Worm (Caenorhabditis elegans) whole organism, mixed stage, embryonic: ENCODE measurements around the gene copb-2.
A peak's percentile ranks its signal among the peaks of the same experiment; 100 is the strongest.

Experiments used
- M03D4.4 ChIP-seq: sonication (generic microtip); optimal IDR thresholded peaks from 2 replicates; lab custom pipeline; 2017; ENCODE audit warnings: mild to moderate bottlenecking, missing genetic modification characterization, missing compliant biosample characterization
- bed-3 ChIP-seq: fragments of 200-800 bp; sonication (Bioruptor generic); optimal IDR thresholded peaks from 3 replicates; lab custom pipeline; 2018; ENCODE audit warnings: mild to moderate bottlenecking, missing genetic modification characterization, moderate library complexity, missing compliant biosample characterization
- blmp-1 ChIP-seq: fragments of 150-350 bp; optimal IDR thresholded peaks from 2 replicates; lab custom pipeline; 2014; ENCODE audit warnings: missing biosample characterization, missing genetic modification characterization
- ceh-39 ChIP-seq: fragments of 150-350 bp; optimal IDR thresholded peaks from 2 replicates; lab custom pipeline; 2014; ENCODE audit warnings: missing biosample characterization, missing genetic modification characterization
- ceh-43 ChIP-seq: fragments of 200-800 bp; sonication (Bioruptor generic); optimal IDR thresholded peaks from 2 replicates; lab custom pipeline; 2018; ENCODE audit warnings: mild to moderate bottlenecking, missing genetic modification characterization, moderate library complexity, missing compliant biosample characterization
- ceh-83 ChIP-seq: fragments of 200-800 bp; sonication (Bioruptor generic); optimal IDR thresholded peaks from 2 replicates; lab custom pipeline; 2018; ENCODE audit warnings: mild to moderate bottlenecking, missing genetic modification characterization, missing compliant biosample characterization
- ces-1 ChIP-seq: fragments of 150-350 bp; optimal IDR thresholded peaks from 2 replicates; lab custom pipeline; 2014; ENCODE audit warnings: missing biosample characterization, missing genetic modification reagents, missing genetic modification characterization
- cnd-1 ChIP-seq: fragments of 200-800 bp; sonication (Bioruptor generic); optimal IDR thresholded peaks from 2 replicates; lab custom pipeline; 2018; ENCODE audit warnings: mild to moderate bottlenecking, missing genetic modification characterization, missing compliant biosample characterization
- drap-1 ChIP-seq: fragments of 200-800 bp; sonication (Bioruptor generic); optimal IDR thresholded peaks from 3 replicates; lab custom pipeline; 2018; ENCODE audit warnings: mild to moderate bottlenecking, missing genetic modification characterization, missing compliant biosample characterization
- elt-1 ChIP-seq: sonication (generic microtip); optimal IDR thresholded peaks from 2 replicates; lab custom pipeline; 2017; ENCODE audit warnings: missing genetic modification characterization, mild to moderate bottlenecking, missing compliant biosample characterization, antibody characterized with exemption, moderate library complexity, borderline replicate concordance; ENCODE audit not compliant: insufficient read depth
- elt-3 ChIP-seq: fragments of 150-350 bp; optimal IDR thresholded peaks from 2 replicates; lab custom pipeline; 2014; ENCODE audit warnings: missing biosample characterization, missing genetic modification characterization
- flh-1 ChIP-seq: fragments of 200-800 bp; sonication (Bioruptor generic); optimal IDR thresholded peaks from 2 replicates; lab custom pipeline; 2018; ENCODE audit warnings: mild to moderate bottlenecking, missing genetic modification characterization, moderate library complexity, missing compliant biosample characterization
- ham-2 ChIP-seq: fragments of 200-800 bp; sonication (Bioruptor generic); optimal IDR thresholded peaks from 2 replicates; lab custom pipeline; 2018; ENCODE audit warnings: mild to moderate bottlenecking, missing genetic modification characterization, missing compliant biosample characterization
- hlh-1 ChIP-seq: fragments of 150-350 bp; optimal IDR thresholded peaks from 2 replicates; lab custom pipeline; 2014; ENCODE audit warnings: missing biosample characterization, missing genetic modification reagents, missing genetic modification characterization
- lin-13 ChIP-seq: fragments of 150-350 bp; optimal IDR thresholded peaks from 2 replicates; lab custom pipeline; 2014; ENCODE audit warnings: missing biosample characterization, missing genetic modification characterization
- lin-32 ChIP-seq: fragments of 200-800 bp; sonication (Bioruptor generic); optimal IDR thresholded peaks from 2 replicates; lab custom pipeline; 2018; ENCODE audit warnings: mild to moderate bottlenecking, missing genetic modification characterization, missing compliant biosample characterization
- lsy-2 ChIP-seq: fragments of 150-350 bp; optimal IDR thresholded peaks from 2 replicates; lab custom pipeline; 2014; ENCODE audit warnings: missing biosample characterization, missing genetic modification characterization
- mab-5 ChIP-seq: fragments of 150-350 bp; optimal IDR thresholded peaks from 2 replicates; lab custom pipeline; 2014; ENCODE audit warnings: missing biosample characterization, missing genetic modification characterization
- mep-1 ChIP-seq: fragments of 150-350 bp; optimal IDR thresholded peaks from 2 replicates; lab custom pipeline; 2017; ENCODE audit warnings: missing biosample characterization, missing genetic modification reagents, missing genetic modification characterization, inconsistent platforms
- mls-2 ChIP-seq: sonication (generic microtip); optimal IDR thresholded peaks from 2 replicates; lab custom pipeline; 2016; ENCODE audit warnings: mild to moderate bottlenecking, missing genetic modification characterization, moderate library complexity, missing compliant biosample characterization
- nhr-12 ChIP-seq: fragments of 150-350 bp; optimal IDR thresholded peaks from 2 replicates; lab custom pipeline; 2014; ENCODE audit warnings: missing biosample characterization, missing genetic modification characterization
- nhr-2 ChIP-seq: fragments of 150-350 bp; optimal IDR thresholded peaks from 2 replicates; lab custom pipeline; 2014; ENCODE audit warnings: missing biosample characterization, missing genetic modification characterization
- nhr-237 ChIP-seq: fragments of 150-350 bp; optimal IDR thresholded peaks from 2 replicates; lab custom pipeline; 2014; ENCODE audit warnings: missing biosample characterization, missing genetic modification characterization
- nhr-28 ChIP-seq: fragments of 150-350 bp; optimal IDR thresholded peaks from 2 replicates; lab custom pipeline; 2014; ENCODE audit warnings: missing biosample characterization, missing genetic modification characterization
- nhr-76 ChIP-seq: sonication (generic microtip); optimal IDR thresholded peaks from 2 replicates; lab custom pipeline; 2017; ENCODE audit warnings: missing biosample characterization, missing genetic modification characterization
- pha-4 ChIP-seq: fragments of 150-350 bp; optimal IDR thresholded peaks from 2 replicates; lab custom pipeline; 2018; ENCODE audit warnings: missing biosample characterization, missing genetic modification reagents, missing genetic modification characterization
- sem-2 ChIP-seq: fragments of 200-800 bp; sonication (Bioruptor generic); optimal IDR thresholded peaks from 2 replicates; lab custom pipeline; 2018; ENCODE audit warnings: mild to moderate bottlenecking, missing genetic modification characterization, missing compliant biosample characterization
- snpc-4 ChIP-seq: fragments of 150-350 bp; optimal IDR thresholded peaks from 2 replicates; lab custom pipeline; 2014; ENCODE audit warnings: missing biosample characterization, missing genetic modification characterization
- sptf-1 ChIP-seq: sonication (generic microtip); optimal IDR thresholded peaks from 2 replicates; lab custom pipeline; 2017; ENCODE audit warnings: mild to moderate bottlenecking, missing genetic modification characterization, moderate library complexity, missing compliant biosample characterization
- unc-120 ChIP-seq: sonication (generic microtip); optimal IDR thresholded peaks from 2 replicates; lab custom pipeline; 2017; ENCODE audit warnings: missing genetic modification characterization, missing compliant biosample characterization; ENCODE audit not compliant: poor library complexity, severe bottlenecking
- unc-39 ChIP-seq: fragments of 150-350 bp; optimal IDR thresholded peaks from 2 replicates; lab custom pipeline; 2014; ENCODE audit warnings: missing biosample characterization, missing genetic modification characterization
- unc-62 ChIP-seq: fragments of 150-350 bp; optimal IDR thresholded peaks from 2 replicates; lab custom pipeline; 2014; ENCODE audit warnings: missing biosample characterization, missing genetic modification reagents, missing genetic modification characterization
- zip-8 ChIP-seq: fragments of 150-350 bp; optimal IDR thresholded peaks from 2 replicates; lab custom pipeline; 2014; ENCODE audit warnings: missing biosample characterization, missing genetic modification characterization
- ztf-11 ChIP-seq: fragments of 150-350 bp; optimal IDR thresholded peaks from 2 replicates; lab custom pipeline; 2014; ENCODE audit warnings: missing biosample characterization, missing genetic modification characterization

copb-2 gene

DNA sequence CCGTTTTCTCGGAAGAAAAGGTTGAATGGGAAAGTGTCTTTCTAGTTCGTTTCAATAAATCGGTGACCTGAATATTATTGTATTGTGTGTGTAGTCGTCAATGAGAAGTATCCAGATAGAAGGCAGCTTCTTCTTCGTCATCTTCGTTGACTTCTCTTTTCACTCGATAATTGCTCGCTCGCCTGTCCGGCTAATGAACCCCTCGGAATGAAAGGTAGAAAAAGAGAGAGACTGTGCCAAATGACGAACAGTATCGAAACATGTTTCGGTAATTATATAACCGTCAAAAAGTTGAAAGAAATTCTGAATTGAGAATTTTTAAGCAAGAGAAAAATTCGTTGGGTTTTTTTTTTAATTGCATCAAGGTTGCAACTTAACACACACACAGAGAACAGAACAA lies 2.1 kb upstream of the copb-2 start, which contains the start of gene cutl-17:
cutl-17 (minus strand) TSS at position 101 of the 400 bp plus-strand sequence.
- TF ChIP-seq M03D4.4 (tag; lab: Kevin White, UChicago): no peak
- TF ChIP-seq nhr-237 (tag; lab: Kevin White, UChicago): no peak
- TF ChIP-seq sptf-1 (tag; lab: Kevin White, UChicago): no peak
- TF ChIP-seq elt-1 (tag; lab: Kevin White, UChicago): no peak
- no peak for TF ChIP-seq ztf-11 (tag; lab: Kevin White, UChicago)
- TF ChIP-seq unc-62 (GFP tag; lab: Kevin White, UChicago): no peak
- no peak for TF ChIP-seq cnd-1 (tag; lab: Kevin White, UChicago)

DNA sequence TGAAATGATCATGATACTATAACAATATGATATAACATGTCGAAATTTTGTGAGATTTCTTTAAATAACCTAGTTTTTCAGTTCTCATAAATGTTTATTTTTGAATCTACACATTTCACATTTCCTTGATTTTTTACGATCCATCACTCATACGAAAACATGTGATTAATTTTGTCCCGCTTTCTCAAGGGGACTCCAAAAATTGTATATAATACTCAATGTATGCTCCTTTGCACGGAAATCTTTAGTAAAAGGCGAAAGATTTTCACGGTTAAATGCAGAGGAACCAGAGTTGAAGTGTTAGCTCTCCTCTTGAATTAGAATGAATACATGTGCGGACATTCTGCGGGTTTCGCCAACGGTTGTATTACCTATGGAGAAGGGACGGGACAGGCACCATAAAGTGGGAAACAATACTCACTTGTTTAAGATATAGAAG lies 4.8 kb downstream of the copb-2 start:
- TF ChIP-seq nhr-76 (tag; lab: Kevin White, UChicago) (no peak), lin-13 (tag; lab: Kevin White, UChicago) (no peak), sptf-1 (tag; lab: Kevin White, UChicago) (no peak), nhr-28 (no peak), ham-2 (GFP tag; lab: Kevin White, UChicago) (no peak), elt-1 (tag; lab: Kevin White, UChicago) (no peak), lin-32 (GFP tag; lab: Kevin White, UChicago) (no peak), snpc-4 (tag; lab: Kevin White, UChicago) (no peak), ceh-83 (GFP tag; lab: Kevin White, UChicago) (no peak), pha-4 (tag; lab: Kevin White, UChicago) (no peak), mep-1 (no peak), nhr-237 (tag; lab: Kevin White, UChicago) (no peak), ceh-39 (no peak)
- TF ChIP-seq, all 35 proteins: peak for 0

DNA sequence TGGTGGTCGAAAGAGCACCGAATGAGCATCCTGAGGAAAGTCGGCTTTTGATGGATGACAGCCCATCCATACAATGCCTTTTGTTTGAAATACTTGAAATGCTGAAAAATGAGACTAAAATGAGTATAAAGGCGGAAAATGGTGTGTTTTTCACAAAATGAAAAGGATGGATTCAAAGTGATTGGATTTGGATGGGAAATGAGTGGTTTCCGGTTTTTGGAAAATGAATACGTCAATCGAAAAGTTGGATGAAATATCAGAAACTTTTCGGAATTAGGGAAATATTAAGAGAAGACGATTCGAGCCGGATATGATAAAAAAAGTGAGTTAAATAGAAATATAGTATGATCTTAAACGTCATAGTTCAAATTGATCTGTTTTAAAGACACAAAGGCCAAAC lies 7.9 kb downstream of the copb-2 start, which contains the start of gene F38E11.6:
F38E11.6 (minus strand) TSS at position 101 of the 400 bp plus-strand sequence.
- TF ChIP-seq ceh-39 (no peak), lin-13 (tag; lab: Kevin White, UChicago) (no peak), mls-2 (tag; lab: Kevin White, UChicago) (no peak), blmp-1 (tag; lab: Kevin White, UChicago) (no peak), nhr-12 (tag; lab: Kevin White, UChicago) (no peak), unc-62 (GFP tag; lab: Kevin White, UChicago) (no peak), hlh-1 (no peak), mep-1 (no peak), nhr-76 (tag; lab: Kevin White, UChicago) (no peak), ztf-11 (tag; lab: Kevin White, UChicago) (no peak), ces-1 (no peak)

DNA sequence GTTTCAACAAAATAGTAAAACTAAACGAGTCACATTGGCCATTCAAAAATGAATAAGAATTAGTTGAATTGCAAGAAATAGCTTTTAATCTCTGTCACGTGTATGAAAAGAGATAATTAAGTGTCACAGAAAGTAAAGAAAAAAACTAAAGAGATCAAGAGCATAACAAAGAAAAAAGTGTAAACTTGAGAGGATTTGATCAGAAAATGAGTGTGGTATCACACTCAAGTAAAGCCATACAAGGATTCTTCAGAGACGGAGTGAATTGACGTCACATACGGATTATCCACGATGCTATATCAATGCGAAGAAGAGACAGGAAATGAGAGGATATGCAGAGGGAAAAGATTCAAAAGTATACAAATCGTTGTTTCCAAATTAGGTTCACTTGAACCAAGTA lies 9.8 kb downstream of the copb-2 start:
- TF ChIP-seq mab-5 (tag; lab: Kevin White, UChicago) (no peak), lin-13 (tag; lab: Kevin White, UChicago) (no peak), M03D4.4 (tag; lab: Kevin White, UChicago) (no peak), nhr-2 (no peak), cnd-1 (tag; lab: Kevin White, UChicago) (no peak), zip-8 (tag; lab: Kevin White, UChicago) (no peak), hlh-1 (no peak), mep-1 (no peak), unc-120 (tag; lab: Kevin White, UChicago) (no peak), ceh-83 (GFP tag; lab: Kevin White, UChicago) (no peak), bed-3 (GFP tag; lab: Kevin White, UChicago) (no peak), flh-1 (GFP tag; lab: Kevin White, UChicago) (no peak)
- TF ChIP-seq, all 35 proteins: peak for 0

DNA sequence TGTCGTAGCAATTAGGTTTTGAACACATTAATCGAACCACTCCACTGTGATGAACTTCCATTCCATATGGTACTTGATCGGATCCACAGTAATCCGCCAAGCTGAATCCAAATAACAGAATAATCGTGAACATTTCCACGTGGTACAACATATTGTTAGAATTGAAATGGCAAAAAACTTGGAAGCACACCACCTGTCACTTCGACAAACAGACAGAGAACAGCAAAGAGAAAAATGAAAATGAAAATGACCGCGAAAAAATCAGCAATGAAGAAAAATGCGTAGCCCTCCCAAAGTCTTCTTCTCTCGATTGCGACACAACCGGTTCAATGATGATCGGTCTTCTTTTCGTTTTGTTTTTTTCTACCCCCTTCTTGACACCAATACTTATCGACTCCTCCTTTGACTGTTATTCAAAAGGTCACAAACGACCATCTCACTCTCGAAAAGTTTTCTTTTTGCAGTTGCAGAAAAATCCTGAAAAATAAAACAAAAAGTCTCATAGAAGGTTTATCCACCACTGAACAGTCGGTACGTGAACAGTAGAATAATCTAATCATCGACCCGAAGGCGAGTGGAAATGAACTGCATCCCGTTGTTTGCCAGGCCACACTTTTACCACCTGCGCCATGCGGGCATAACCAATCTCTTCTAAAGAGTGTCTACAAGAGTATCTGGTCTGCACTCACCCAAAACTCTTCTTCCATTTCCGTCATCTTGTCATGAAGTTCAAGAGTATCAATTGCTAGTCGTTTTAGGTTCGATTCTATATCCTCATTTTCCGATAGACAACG lies 17.8 kb downstream of the copb-2 start, which contains the start of gene wrt-3:
wrt-3 (minus strand) TSS at position 322 of the 794 bp plus-strand sequence.
- TF ChIP-seq flh-1 (GFP tag; lab: Kevin White, UChicago) (peak; percentile 89), unc-39 (no peak), sem-2 (peak; percentile 91), snpc-4 (tag; lab: Kevin White, UChicago) (no peak), ceh-39 (no peak), mep-1 (no peak), cnd-1 (tag; lab: Kevin White, UChicago) (peak; percentile 96), nhr-2 (no peak), lsy-2 (no peak), nhr-76 (tag; lab: Kevin White, UChicago) (peak; percentile 18), elt-1 (tag; lab: Kevin White, UChicago) (no peak), bed-3 (GFP tag; lab: Kevin White, UChicago) (peak; percentile 90), mab-5 (tag; lab: Kevin White, UChicago) (no peak), ceh-43 (peak; percentile 89), ztf-11 (tag; lab: Kevin White, UChicago) (peak; percentile 58), zip-8 (tag; lab: Kevin White, UChicago) (no peak), pha-4 (tag; lab: Kevin White, UChicago) (peak; percentile 42), nhr-12 (tag; lab: Kevin White, UChicago) (peak; percentile 58), mls-2 (tag; lab: Kevin White, UChicago) (peak; percentile 98), ham-2 (GFP tag; lab: Kevin White, UChicago) (peak; percentile 91), nhr-28 (peak; percentile 65), drap-1 (GFP tag; lab: Kevin White, UChicago) (peak; percentile 96), lin-32 (GFP tag; lab: Kevin White, UChicago) (peak; percentile 94), unc-62 (GFP tag; lab: Kevin White, UChicago) (peak; percentile 27), lin-13 (tag; lab: Kevin White, UChicago) (peak; percentile 31), elt-3 (tag; lab: Kevin White, UChicago) (no peak), M03D4.4 (tag; lab: Kevin White, UChicago) (peak; percentile 95), ces-1 (no peak), blmp-1 (tag; lab: Kevin White, UChicago) (no peak), sptf-1 (tag; lab: Kevin White, UChicago) (peak; percentile 98), unc-120 (tag; lab: Kevin White, UChicago) (peak; percentile 94)
